Worm (Caenorhabditis elegans) whole organism, L3 larva: ENCODE data around the gene spp-12.

Experiments used
- aly-2 ChIP-seq: fragments of 150-350 bp; optimal IDR thresholded peaks from 2 replicates; lab custom pipeline; 2014; ENCODE audit warnings: missing biosample characterization, missing genetic modification characterization
- daf-12 ChIP-seq: fragments of 150-350 bp; optimal IDR thresholded peaks from 2 replicates; lab custom pipeline; 2014; ENCODE audit warnings: missing biosample characterization, missing genetic modification reagents, missing genetic modification characterization
- egl-27 ChIP-seq: sonication (generic microtip); optimal IDR thresholded peaks from 4 replicates; lab custom pipeline; 2017; ENCODE audit warnings: missing biosample characterization, missing genetic modification reagents, missing genetic modification characterization
- egl-5 ChIP-seq: fragments of 150-350 bp; optimal IDR thresholded peaks from 2 replicates; lab custom pipeline; 2017; ENCODE audit warnings: missing biosample characterization, missing genetic modification reagents, missing genetic modification characterization, inconsistent platforms
- elt-3 ChIP-seq, 3 experiments: fragments of 150-350 bp in 1 of 3; sonication (generic microtip) in 2 of 3; optimal IDR thresholded peaks; 2 replicates in 2 of 3; 4 replicates in 1 of 3; lab custom pipeline; 2014 to 2017; ENCODE audit warnings: missing biosample characterization in 3 of 3, missing genetic modification characterization in 3 of 3
- eor-1 ChIP-seq, 2 experiments: fragments of 150-350 bp; optimal IDR thresholded peaks; 2 replicates each; lab custom pipeline; 2014 to 2018; ENCODE audit warnings: missing biosample characterization in 2 of 2, missing genetic modification characterization in 2 of 2
- hmg-11 ChIP-seq: sonication (generic microtip); optimal IDR thresholded peaks from 2 replicates; lab custom pipeline; 2016; ENCODE audit warnings: missing genetic modification characterization, missing compliant biosample characterization
- nhr-11 ChIP-seq: fragments of 150-350 bp; optimal IDR thresholded peaks from 2 replicates; lab custom pipeline; 2014; ENCODE audit warnings: missing biosample characterization, missing genetic modification characterization
- nhr-23 ChIP-seq: fragments of 150-350 bp; optimal IDR thresholded peaks from 2 replicates; lab custom pipeline; 2014; ENCODE audit warnings: missing biosample characterization, missing genetic modification reagents, missing genetic modification characterization
- nhr-25 ChIP-seq: sonication (generic microtip); optimal IDR thresholded peaks from 2 replicates; lab custom pipeline; 2017; ENCODE audit warnings: missing biosample characterization, missing genetic modification characterization
- nhr-28 ChIP-seq: fragments of 150-350 bp; optimal IDR thresholded peaks from 2 replicates; lab custom pipeline; 2014; ENCODE audit warnings: missing biosample characterization, missing genetic modification characterization
- nhr-43 ChIP-seq: sonication (generic microtip); optimal IDR thresholded peaks from 2 replicates; lab custom pipeline; 2016; ENCODE audit warnings: mild to moderate bottlenecking, missing genetic modification characterization, missing compliant biosample characterization; ENCODE audit not compliant: poor library complexity, severe bottlenecking
- pha-4 ChIP-seq: fragments of 150-350 bp; optimal IDR thresholded peaks from 2 replicates; lab custom pipeline; 2014; ENCODE audit warnings: missing biosample characterization, missing genetic modification reagents, missing genetic modification characterization

Gene spp-12

ce11 chrV:13936052-13936451 is 46.4 kb downstream of the spp-12 start:
- TF ChIP-seq nhr-23 (tag; lab: Kevin White, UChicago): peak; percentile 29
- TF ChIP-seq nhr-25 (tag; lab: Kevin White, UChicago): peak; percentile 16
- no peak for TF ChIP-seq nhr-28 (tag; lab: Kevin White, UChicago)
- TF ChIP-seq eor-1 (tag; optimal IDR thresholded peaks at IDR 0.05; lab: Kevin White, UChicago): no peak
- peak; percentile 49 for TF ChIP-seq nhr-43 (tag; lab: Kevin White, UChicago)
- peak in 1 of 3 experiments; percentile 27 for TF ChIP-seq elt-3 (tag; optimal IDR thresholded peaks at IDR 0.05; lab: Kevin White, UChicago)
- no peak for TF ChIP-seq pha-4 (tag; lab: Kevin White, UChicago)
- no peak for TF ChIP-seq egl-27 (tag; lab: Kevin White, UChicago)

ce11 chrV:13936850-13937249 is 47.2 kb downstream of the spp-12 start, which contains the start of gene srw-145:
Gene srw-145, plus strand, starts transcription at chrV:13937150.
- TF ChIP-seq hmg-11 (tag; lab: Kevin White, UChicago) (no peak), nhr-11 (tag; lab: Kevin White, UChicago) (peak; percentile 62), aly-2 (tag; lab: Kevin White, UChicago) (no peak), egl-5 (tag; lab: Kevin White, UChicago) (no peak), daf-12 (tag; lab: Kevin White, UChicago) (no peak)
